Worm (Caenorhabditis elegans) whole organism, L2 larva: ENCODE data around the gene R12A1.3.

Source experiments
- R02D3.7 ChIP-seq: fragments of 150-350 bp; optimal IDR thresholded peaks from 2 replicates; lab custom pipeline; 2014; ENCODE audit warnings: missing biosample characterization, missing genetic modification characterization
- ZK546.5 ChIP-seq: sonication (generic microtip); optimal IDR thresholded peaks from 2 replicates; lab custom pipeline; 2017; ENCODE audit warnings: missing biosample characterization, missing genetic modification characterization
- ceh-82 ChIP-seq: fragments of 150-350 bp; optimal IDR thresholded peaks from 2 replicates; lab custom pipeline; 2014; ENCODE audit warnings: missing biosample characterization, missing genetic modification characterization
- crh-2 ChIP-seq: sonication (generic microtip); optimal IDR thresholded peaks from 2 replicates; lab custom pipeline; 2017; ENCODE audit warnings: missing biosample characterization, missing genetic modification characterization
- egl-27 ChIP-seq: sonication (generic microtip); optimal IDR thresholded peaks from 3 replicates; lab custom pipeline; 2017; ENCODE audit warnings: missing biosample characterization, missing genetic modification reagents, missing genetic modification characterization
- elt-1 ChIP-seq: fragments of 150-350 bp; optimal IDR thresholded peaks from 2 replicates; lab custom pipeline; 2014; ENCODE audit warnings: missing biosample characterization, missing genetic modification characterization
- elt-3 ChIP-seq: sonication (generic microtip); optimal IDR thresholded peaks from 2 replicates; lab custom pipeline; 2017; ENCODE audit warnings: missing biosample characterization, missing genetic modification characterization
- fos-1 ChIP-seq: fragments of 150-350 bp; optimal IDR thresholded peaks from 2 replicates; lab custom pipeline; 2014; ENCODE audit warnings: missing biosample characterization, missing genetic modification characterization
- gmeb-1 ChIP-seq: fragments of 150-350 bp; optimal IDR thresholded peaks from 2 replicates; lab custom pipeline; 2014; ENCODE audit warnings: missing biosample characterization, missing genetic modification characterization
- lin-11 ChIP-seq: fragments of 150-350 bp; sonication (generic microtip); optimal IDR thresholded peaks from 2 replicates; lab custom pipeline; 2014; ENCODE audit warnings: missing biosample characterization, missing genetic modification characterization, inconsistent platforms, mixed read lengths
- lin-13 ChIP-seq: fragments of 150-350 bp; optimal IDR thresholded peaks from 2 replicates; lab custom pipeline; 2014; ENCODE audit warnings: missing biosample characterization, missing genetic modification reagents, missing genetic modification characterization
- lsy-2 ChIP-seq, 2 experiments: fragments of 150-350 bp in 1 of 2; sonication (generic microtip) in 1 of 2; optimal IDR thresholded peaks; 2 replicates each; lab custom pipeline; 2014 to 2017; ENCODE audit warnings: missing biosample characterization in 2 of 2, missing genetic modification characterization in 2 of 2
- mab-5 ChIP-seq: fragments of 150-350 bp; optimal IDR thresholded peaks from 2 replicates; lab custom pipeline; 2014; ENCODE audit warnings: missing biosample characterization, missing genetic modification characterization
- nhr-11 ChIP-seq: fragments of 150-350 bp; optimal IDR thresholded peaks from 2 replicates; lab custom pipeline; 2014; ENCODE audit warnings: missing biosample characterization, missing genetic modification characterization
- nhr-129 ChIP-seq: fragments of 150-350 bp; optimal IDR thresholded peaks from 2 replicates; lab custom pipeline; 2014; ENCODE audit warnings: missing biosample characterization, missing genetic modification characterization
- nhr-21 ChIP-seq: fragments of 150-350 bp; optimal IDR thresholded peaks from 2 replicates; lab custom pipeline; 2014; ENCODE audit warnings: missing biosample characterization, missing genetic modification characterization
- nhr-23 ChIP-seq: fragments of 150-350 bp; optimal IDR thresholded peaks from 2 replicates; lab custom pipeline; 2014; ENCODE audit warnings: missing biosample characterization, missing genetic modification reagents, missing genetic modification characterization
- nhr-237 ChIP-seq: fragments of 150-350 bp; optimal IDR thresholded peaks from 2 replicates; lab custom pipeline; 2014; ENCODE audit warnings: missing biosample characterization, missing genetic modification characterization
- nhr-77 ChIP-seq: fragments of 150-350 bp; optimal IDR thresholded peaks from 2 replicates; lab custom pipeline; 2014; ENCODE audit warnings: missing biosample characterization, missing genetic modification characterization
- peb-1 ChIP-seq: fragments of 150-350 bp; optimal IDR thresholded peaks from 2 replicates; lab custom pipeline; 2014; ENCODE audit warnings: missing biosample characterization, missing genetic modification characterization
- skn-1 ChIP-seq: sonication (generic microtip); optimal IDR thresholded peaks from 2 replicates; lab custom pipeline; 2017; ENCODE audit warnings: missing biosample characterization, missing genetic modification characterization
- sma-3 ChIP-seq: sonication (generic microtip); optimal IDR thresholded peaks from 2 replicates; lab custom pipeline; 2016; ENCODE audit warnings: missing genetic modification reagents, missing genetic modification characterization, missing compliant biosample characterization
- sma-9 ChIP-seq, 2 experiments: fragments of 150-350 bp in 1 of 2; sonication (generic microtip) in 1 of 2; optimal IDR thresholded peaks; 2 replicates each; lab custom pipeline; 2014 to 2016; ENCODE audit warnings: missing genetic modification characterization in 2 of 2, mild to moderate bottlenecking in 1 of 2, missing biosample characterization in 1 of 2, missing compliant biosample characterization in 1 of 2, missing genetic modification reagents in 1 of 2, moderate library complexity in 1 of 2
- snpc-4 ChIP-seq: fragments of 150-350 bp; optimal IDR thresholded peaks from 2 replicates; lab custom pipeline; 2014; ENCODE audit warnings: missing biosample characterization, missing genetic modification characterization
- unc-39 ChIP-seq: fragments of 150-350 bp; optimal IDR thresholded peaks from 2 replicates; lab custom pipeline; 2014; ENCODE audit warnings: missing biosample characterization, missing genetic modification characterization
- unc-62 ChIP-seq: fragments of 150-350 bp; optimal IDR thresholded peaks from 2 replicates; lab custom pipeline; 2014; ENCODE audit warnings: missing biosample characterization, missing genetic modification reagents, missing genetic modification characterization
- ztf-1 ChIP-seq: fragments of 200-800 bp; sonication (Bioruptor generic); conservative IDR thresholded peaks from 2 replicates; pipeline ENCODE4 v1.3.6; 2022; ENCODE audit warnings: missing genetic modification characterization, missing compliant biosample characterization
- ztf-4 ChIP-seq: fragments of 150-350 bp; optimal IDR thresholded peaks from 2 replicates; lab custom pipeline; 2014; ENCODE audit warnings: missing biosample characterization, missing genetic modification characterization

R12A1.3 gene

DNA sequence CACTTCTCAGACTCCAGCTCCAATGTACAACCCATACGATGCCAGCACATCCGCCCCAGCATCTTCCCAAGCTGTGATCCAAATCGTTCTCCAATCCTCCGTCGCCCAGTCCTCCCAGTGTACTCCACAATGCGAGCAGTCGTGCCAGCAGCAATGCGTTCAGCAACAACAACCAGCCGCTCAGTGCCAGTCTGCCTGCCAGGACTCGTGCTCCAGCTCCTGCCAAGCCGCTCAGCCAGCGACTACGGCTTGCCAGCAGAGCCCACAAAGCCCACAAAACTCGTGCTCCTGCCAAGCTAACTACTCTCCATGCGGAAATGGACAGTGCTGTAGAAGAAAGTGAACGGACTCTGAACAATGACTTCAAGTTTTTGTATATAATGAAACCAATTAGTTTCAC is 40.3 kb upstream of the R12A1.3 start:
- no peak for TF ChIP-seq unc-62 (GFP tag; lab: Kevin White, UChicago)
- no peak for TF ChIP-seq ztf-1
- TF ChIP-seq ztf-4 (tag; lab: Kevin White, UChicago): no peak
- no peak for TF ChIP-seq skn-1 (tag; lab: Kevin White, UChicago)
- TF ChIP-seq elt-1 (tag; lab: Kevin White, UChicago): no peak
- TF ChIP-seq unc-39 (tag; lab: Kevin White, UChicago): no peak

DNA sequence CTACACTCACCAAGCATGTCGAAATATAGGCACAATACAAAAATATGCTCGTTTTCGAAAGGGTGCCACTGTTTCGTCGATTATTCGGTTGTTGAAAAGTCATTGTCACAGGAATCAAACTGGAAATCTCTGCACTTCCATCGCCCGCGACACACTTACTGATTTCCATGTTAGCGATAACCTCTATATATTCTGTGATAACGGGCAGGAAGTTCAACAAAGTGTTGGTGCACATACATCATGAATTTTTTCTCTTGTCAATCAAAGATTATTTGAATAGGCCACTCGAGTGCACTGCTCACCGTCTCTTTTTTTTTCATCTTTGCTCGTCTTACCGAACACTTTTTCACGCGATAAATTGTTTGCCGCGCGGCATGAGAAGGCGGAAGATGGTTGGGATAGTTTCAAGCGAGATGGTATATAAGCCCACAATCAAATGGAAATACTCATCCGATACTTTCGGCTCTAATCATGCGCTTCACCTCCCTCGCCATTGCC is 39.0 kb upstream of the R12A1.3 start, which contains the start of the genes fpn-1.2 and pqn-54:
TSS of gene fpn-1.2 (minus strand) at position 157 of the 498 bp plus-strand sequence.
TSS of gene pqn-54 (plus strand) at position 448 of the 498 bp plus-strand sequence.
- TF ChIP-seq nhr-129 (tag; lab: Kevin White, UChicago) (no peak), fos-1 (tag; lab: Kevin White, UChicago) (peak; percentile 37), sma-9 (GFP tag; optimal IDR thresholded peaks at IDR 0.05; lab: Kevin White, UChicago) (peak; percentile 11), sma-9 (tag; optimal IDR thresholded peaks at IDR 0.05; lab: Kevin White, UChicago) (no peak), R02D3.7 (tag; lab: Kevin White, UChicago) (no peak), nhr-237 (tag; lab: Kevin White, UChicago) (no peak)
- TF ChIP-seq, all 48 proteins: peak for 2

DNA sequence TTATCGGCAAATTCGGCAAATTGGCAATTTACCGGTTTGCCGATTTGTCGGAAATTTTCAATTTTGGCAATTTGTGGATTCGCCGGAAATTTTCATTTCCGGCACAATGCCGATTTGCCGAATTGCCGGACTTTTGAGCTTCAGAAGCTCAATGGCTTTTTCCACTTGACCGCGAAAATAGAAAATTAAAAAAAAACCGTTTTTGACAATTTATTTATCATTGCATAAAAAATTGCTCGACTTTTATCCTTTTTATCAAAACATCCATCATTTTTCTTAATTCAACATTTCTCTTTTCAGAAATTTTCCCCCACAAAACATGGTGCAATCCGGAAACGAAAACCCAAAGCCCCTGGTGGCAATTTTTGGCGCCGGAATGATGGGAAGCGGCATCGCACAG is 34.5 kb upstream of the R12A1.3 start, which contains the start of gene hacd-1:
TSS of gene hacd-1 (plus strand) at position 301 of the 400 bp plus-strand sequence.
- TF ChIP-seq sma-3 (GFP tag; lab: Kevin White, UChicago) (no peak), nhr-77 (tag; lab: Kevin White, UChicago) (no peak), lin-11 (tag; lab: Kevin White, UChicago) (no peak), snpc-4 (tag; lab: Kevin White, UChicago) (no peak), elt-3 (tag; lab: Kevin White, UChicago) (no peak), nhr-11 (tag; lab: Kevin White, UChicago) (no peak), nhr-21 (tag; lab: Kevin White, UChicago) (no peak), peb-1 (tag; lab: Kevin White, UChicago) (no peak), egl-27 (tag; lab: Kevin White, UChicago) (no peak)
- TF ChIP-seq, all 48 proteins: peak for 0

DNA sequence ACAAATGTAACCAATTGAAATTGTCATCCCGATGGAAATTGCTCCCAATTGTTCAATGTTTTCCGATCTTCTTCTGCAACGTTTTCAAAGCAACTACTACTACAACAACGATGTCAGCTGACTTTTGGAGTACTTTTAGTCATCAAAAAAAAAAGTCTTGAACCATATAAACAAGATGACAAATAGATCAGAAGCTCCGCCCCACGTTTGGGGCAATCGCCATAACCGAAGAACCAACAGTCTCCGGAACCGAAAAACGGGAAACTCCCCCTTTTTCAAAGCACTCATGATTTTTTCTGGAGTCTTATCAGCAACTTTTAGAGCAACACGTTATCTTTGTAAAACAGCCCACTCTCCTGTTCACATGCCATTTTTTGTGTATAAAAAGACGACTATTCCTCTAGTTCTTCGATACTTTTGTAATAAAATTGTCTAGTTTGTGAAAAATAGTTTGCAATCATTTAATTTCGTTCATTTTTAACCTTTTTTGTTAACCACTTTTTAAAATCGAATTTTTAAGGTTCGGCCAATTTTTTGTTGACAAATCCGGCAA is 33.9 kb upstream of the R12A1.3 start:
- no peak for TF ChIP-seq ceh-82 (tag; lab: Kevin White, UChicago)
- peak; percentile 14 for TF ChIP-seq gmeb-1 (tag; lab: Kevin White, UChicago)
- TF ChIP-seq sma-9 (GFP tag; optimal IDR thresholded peaks at IDR 0.05; lab: Kevin White, UChicago): peak; percentile 56
- no peak for TF ChIP-seq sma-9 (tag; optimal IDR thresholded peaks at IDR 0.05; lab: Kevin White, UChicago)
- TF ChIP-seq unc-39 (tag; lab: Kevin White, UChicago): no peak
- TF ChIP-seq ZK546.5 (tag; lab: Kevin White, UChicago): no peak
- TF ChIP-seq crh-2 (tag; lab: Kevin White, UChicago): peak; percentile 2
- peak; percentile 33 for TF ChIP-seq fos-1 (tag; lab: Kevin White, UChicago)
- TF ChIP-seq, all 48 proteins: peak for 4

DNA sequence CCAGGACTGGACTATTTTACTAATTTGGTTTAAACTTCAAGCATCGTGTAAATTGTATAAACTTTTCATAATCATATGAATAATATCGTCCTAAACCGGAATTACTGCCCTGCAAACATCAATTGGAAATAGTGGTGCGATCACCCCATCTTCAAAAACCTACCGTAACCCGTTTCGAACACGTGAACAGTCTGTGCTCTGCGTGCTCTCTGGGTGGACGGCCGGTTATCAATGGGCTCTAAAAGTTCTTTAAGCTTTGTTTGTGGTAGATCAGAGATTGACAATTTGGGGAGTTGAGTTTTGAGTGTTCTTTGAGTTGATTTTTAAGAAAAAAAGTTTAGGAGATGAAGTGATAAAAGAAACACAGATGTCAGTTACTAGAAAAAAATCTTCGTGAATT is 31.0 kb upstream of the R12A1.3 start:
- no peak for TF ChIP-seq nhr-23 (tag; lab: Kevin White, UChicago)
- peak in 1 of 2 experiments; percentile 41 for TF ChIP-seq lsy-2 (tag; optimal IDR thresholded peaks at IDR 0.05; lab: Kevin White, UChicago)
- TF ChIP-seq sma-9 (GFP tag; optimal IDR thresholded peaks at IDR 0.05; lab: Kevin White, UChicago): peak; percentile 45
- no peak for TF ChIP-seq sma-9 (tag; optimal IDR thresholded peaks at IDR 0.05; lab: Kevin White, UChicago)

DNA sequence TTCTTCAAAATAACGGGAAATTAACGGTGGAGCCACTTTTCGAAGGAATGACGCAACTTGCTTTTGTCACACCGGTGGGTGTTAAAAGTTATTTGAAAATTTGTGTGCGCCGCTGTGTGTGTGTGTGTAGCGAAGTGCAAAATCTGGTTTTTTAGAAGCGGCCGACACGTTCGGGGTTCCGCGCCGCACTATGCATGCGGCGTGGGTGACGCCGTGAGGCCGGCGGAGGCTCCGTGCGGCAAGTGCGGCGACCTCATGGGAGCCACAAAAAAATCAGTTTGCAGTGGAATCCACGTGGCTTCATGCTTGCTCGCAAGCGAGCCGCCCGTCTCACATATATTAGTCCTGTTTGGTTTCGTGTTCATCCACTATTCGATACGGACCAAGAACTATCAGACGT is 29.7 kb upstream of the R12A1.3 start:
- no peak for TF ChIP-seq unc-39 (tag; lab: Kevin White, UChicago)
- no peak for TF ChIP-seq mab-5 (tag; lab: Kevin White, UChicago)
- TF ChIP-seq unc-62 (GFP tag; lab: Kevin White, UChicago): no peak
- no peak for TF ChIP-seq lsy-2 (tag; optimal IDR thresholded peaks at IDR 0.05; lab: Kevin White, UChicago)

DNA sequence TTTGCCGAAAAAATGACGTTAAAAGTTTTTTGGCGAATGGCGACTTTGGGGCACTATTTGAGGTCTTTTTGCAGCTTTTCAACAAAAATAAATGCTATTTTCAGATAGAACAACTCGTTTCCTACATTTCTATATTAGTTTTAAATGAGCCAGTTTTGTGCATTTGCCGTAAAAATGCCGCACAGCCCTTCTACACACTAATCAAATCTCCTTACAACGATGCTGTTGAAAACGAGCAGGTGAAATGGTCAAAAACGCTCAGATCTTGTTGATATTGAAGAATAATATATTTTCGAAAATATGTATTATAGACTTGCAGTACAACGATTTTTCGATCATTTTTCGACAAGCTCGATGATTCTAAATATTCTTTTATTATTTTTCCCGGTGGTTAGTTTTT is 29.2 kb upstream of the R12A1.3 start, which contains the start of gene chil-14:
TSS of gene chil-14 (plus strand) at position 301 of the 400 bp plus-strand sequence.
- TF ChIP-seq fos-1 (tag; lab: Kevin White, UChicago): no peak
- no peak for TF ChIP-seq R02D3.7 (tag; lab: Kevin White, UChicago)
- no peak for TF ChIP-seq nhr-77 (tag; lab: Kevin White, UChicago)
- no peak for TF ChIP-seq gmeb-1 (tag; lab: Kevin White, UChicago)
- no peak for TF ChIP-seq nhr-129 (tag; lab: Kevin White, UChicago)
- TF ChIP-seq lin-13: no peak
- TF ChIP-seq, all 48 proteins: peak for 0
